Fruit fly (Drosophila melanogaster) whole organism: ENCODE results near the gene Cyp9f2.

ENCODE experiments used
- CG8478 ChIP-seq: fragments of >200 bp; optimal IDR thresholded peaks from 2 replicates; lab custom pipeline; 2018; ENCODE audit warnings: inconsistent platforms
- Dll ChIP-seq: fragments of >200 bp; optimal IDR thresholded peaks from 2 replicates; lab custom pipeline; 2017
- EcR ChIP-seq, 2 experiments: fragments of >200 bp; optimal IDR thresholded peaks; 2 replicates each; lab custom pipeline; 2017; ENCODE audit warnings: missing biosample characterization in 2 of 2, missing genetic modification characterization in 2 of 2, missing genetic modification reagents in 2 of 2
- pan ChIP-seq: fragments of >200 bp; optimal IDR thresholded peaks from 2 replicates; lab custom pipeline; 2017
- psq ChIP-seq: fragments of >200 bp; optimal IDR thresholded peaks from 2 replicates; lab custom pipeline; 2017
- usp ChIP-seq: fragments of >200 bp; optimal IDR thresholded peaks from 2 replicates; lab custom pipeline; 2017; ENCODE audit warnings: missing biosample characterization, missing genetic modification characterization, mixed read lengths

Gene Cyp9f2

dm6 chr3R:12395880-12396279, 9.9 kb downstream of the Cyp9f2 start, which contains the start of the genes CG10096 and CG10097:
CG10096 (minus strand) TSS chr3R:12395980.
CG10097 (minus strand) TSS chr3R:12395980.
- TF ChIP-seq psq (lab: Kevin White, UChicago) (no peak), pan (no peak), usp (no peak), EcR (GFP tag; optimal IDR thresholded peaks at IDR 0.05; lab: Kevin White, UChicago) (no peak), CG8478 (lab: Kevin White, UChicago) (no peak), Dll (lab: Kevin White, UChicago) (no peak)

DNA sequence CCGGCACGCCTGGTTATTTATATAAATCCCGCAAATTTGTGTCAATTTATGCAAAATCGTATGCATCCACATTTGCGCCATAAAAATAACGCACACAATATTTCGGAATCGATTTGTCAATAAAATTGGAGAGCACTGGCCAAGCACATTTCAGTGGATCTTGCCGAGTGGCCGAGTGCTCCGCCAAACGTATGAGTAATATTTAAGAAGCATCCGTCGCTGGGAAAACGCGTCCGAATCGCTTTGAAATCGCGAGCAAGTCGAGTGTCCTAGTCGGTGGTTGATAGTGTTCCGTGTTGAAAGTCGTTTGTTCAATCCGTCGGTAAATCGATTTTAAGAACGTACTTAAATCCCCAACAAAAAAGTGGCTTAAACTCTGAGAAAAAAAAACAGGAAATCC, 18.9 kb downstream of the Cyp9f2 start, which contains the start of gene CG33098:
CG33098 (plus strand) TSS at position 224 of the 400 bp plus-strand sequence.
- TF ChIP-seq EcR (GFP tag; optimal IDR thresholded peaks at IDR 0.05; lab: Kevin White, UChicago) (no peak), Dll (lab: Kevin White, UChicago) (no peak), CG8478 (lab: Kevin White, UChicago) (no peak), usp (no peak), psq (lab: Kevin White, UChicago) (no peak), pan (no peak)

dm6 chr3R:12385949-12386348, 19.9 kb downstream of the Cyp9f2 start, which contains the start of gene Sol1:
Sol1 (plus strand) TSS chr3R:12386249.
- TF ChIP-seq EcR (GFP tag; optimal IDR thresholded peaks at IDR 0.05; lab: Kevin White, UChicago) (no peak), Dll (lab: Kevin White, UChicago) (no peak), pan (no peak), psq (lab: Kevin White, UChicago) (no peak), CG8478 (lab: Kevin White, UChicago) (no peak), usp (no peak)

DNA sequence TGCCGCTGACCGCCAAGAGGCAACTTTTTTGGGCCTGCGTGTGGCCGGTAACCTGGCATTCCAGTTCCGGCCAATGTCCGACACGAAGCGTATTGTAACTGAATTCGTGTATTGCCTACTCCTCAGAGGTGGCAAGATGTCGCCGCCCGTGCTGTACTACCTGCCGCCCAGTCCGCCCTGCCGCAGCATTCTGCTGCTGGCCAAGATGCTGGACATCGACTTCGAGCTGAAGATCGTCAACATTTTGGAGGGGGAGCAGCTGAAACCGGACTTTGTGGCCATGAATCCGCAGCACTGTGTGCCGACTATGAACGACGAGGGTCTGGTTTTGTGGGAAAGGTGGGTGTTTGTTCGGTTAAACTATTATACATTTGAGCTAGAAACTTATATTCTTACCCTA, 21.6 kb downstream of the Cyp9f2 start:
- TF ChIP-seq pan (no peak), usp (no peak), CG8478 (lab: Kevin White, UChicago) (no peak), EcR (GFP tag; optimal IDR thresholded peaks at IDR 0.05; lab: Kevin White, UChicago) (no peak), psq (lab: Kevin White, UChicago) (no peak), Dll (lab: Kevin White, UChicago) (no peak)

dm6 chr3R:12383784-12384183, 22.0 kb downstream of the Cyp9f2 start:
- TF ChIP-seq psq (lab: Kevin White, UChicago) (no peak), usp (no peak), Dll (lab: Kevin White, UChicago) (no peak), EcR (GFP tag; optimal IDR thresholded peaks at IDR 0.05; lab: Kevin White, UChicago) (no peak), pan (no peak), CG8478 (lab: Kevin White, UChicago) (no peak)

dm6 chr3R:12383036-12383435, 22.8 kb downstream of the Cyp9f2 start, which contains the start of gene GstD11:
GstD11 (plus strand) TSS chr3R:12383336.
- TF ChIP-seq Dll (lab: Kevin White, UChicago) = no peak
- no peak for TF ChIP-seq psq (lab: Kevin White, UChicago)
- no peak for TF ChIP-seq usp
- TF ChIP-seq pan = no peak
- no peak for TF ChIP-seq EcR (GFP tag; optimal IDR thresholded peaks at IDR 0.05; lab: Kevin White, UChicago)
- TF ChIP-seq CG8478 (lab: Kevin White, UChicago) = no peak

DNA sequence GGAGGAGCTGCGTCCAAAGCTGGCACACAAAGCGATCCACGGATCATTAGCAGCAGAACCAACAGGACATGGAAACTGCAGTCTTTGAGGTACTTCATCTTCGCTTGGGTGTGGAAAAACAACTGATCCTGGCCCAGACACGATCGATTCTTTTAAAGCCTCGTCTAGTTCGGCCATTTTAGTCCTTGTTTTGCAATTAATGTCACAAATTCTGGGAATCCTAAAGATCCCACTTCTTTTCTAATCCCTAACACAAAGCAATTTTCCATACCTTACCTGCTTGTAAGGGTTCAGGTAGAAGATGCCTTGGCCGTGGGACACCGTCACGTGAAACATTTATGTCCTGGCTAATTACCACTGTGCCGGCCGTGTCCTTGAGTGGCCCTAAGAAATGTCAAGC, 23.3 kb downstream of the Cyp9f2 start, which contains the start of gene CG10035:
CG10035 (minus strand) TSS at position 129 of the 400 bp plus-strand sequence.
- no peak for TF ChIP-seq pan
- TF ChIP-seq psq (lab: Kevin White, UChicago) = no peak
- no peak for TF ChIP-seq CG8478 (lab: Kevin White, UChicago)
- TF ChIP-seq Dll (lab: Kevin White, UChicago) = no peak
- TF ChIP-seq EcR (GFP tag; optimal IDR thresholded peaks at IDR 0.05; lab: Kevin White, UChicago) = no peak
- no peak for TF ChIP-seq usp

DNA sequence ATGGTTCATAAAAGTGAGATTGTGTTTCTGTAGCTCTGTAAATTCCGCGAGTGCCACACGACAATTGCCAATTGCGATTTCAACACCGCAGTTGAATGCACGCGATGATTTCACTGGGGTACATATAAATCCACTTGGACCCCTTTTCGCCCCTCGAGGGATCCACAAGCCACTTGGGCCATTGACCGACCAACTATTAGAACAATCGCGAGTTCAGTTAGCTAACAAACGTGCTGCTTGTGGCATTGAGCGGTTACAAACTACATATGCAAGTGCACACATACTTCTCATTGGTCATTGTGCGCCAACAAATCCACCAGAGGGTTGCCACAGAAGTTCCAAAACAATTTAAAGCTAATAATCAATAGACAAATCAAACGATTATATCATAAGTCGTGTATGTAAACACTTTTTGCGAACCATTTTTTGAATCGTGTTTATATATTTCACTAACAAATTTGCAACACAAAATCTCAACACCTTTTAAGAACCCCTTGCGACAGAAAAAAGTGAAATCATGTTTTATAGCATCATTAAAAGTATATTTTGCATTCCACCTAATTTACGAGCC, 24.6 kb downstream of the Cyp9f2 start:
- TF ChIP-seq EcR (GFP tag; optimal IDR thresholded peaks at IDR 0.05; lab: Kevin White, UChicago) = peak in 1 of 2 experiments; percentile 95
- no peak for TF ChIP-seq CG8478 (lab: Kevin White, UChicago)

- TF ChIP-seq pan (no peak), EcR (GFP tag; optimal IDR thresholded peaks at IDR 0.05; lab: Kevin White, UChicago) (no peak), CG8478 (lab: Kevin White, UChicago) (no peak), psq (lab: Kevin White, UChicago) (no peak), Dll (lab: Kevin White, UChicago) (no peak), usp (no peak)
Observed at dm6 chr3R:12379708-12380107, 26.1 kb downstream of the Cyp9f2 start, which contains the start of gene GstD8. GstD8 (plus strand) TSS chr3R:12380008.

dm6 chr3R:12379249-12379648, 26.6 kb downstream of the Cyp9f2 start:
- no peak for TF ChIP-seq pan

dm6 chr3R:12378200-12378599, 27.6 kb downstream of the Cyp9f2 start, which contains the start of gene GstD7:
GstD7 (plus strand) TSS chr3R:12378500.
- no peak for TF ChIP-seq psq (lab: Kevin White, UChicago)
- TF ChIP-seq pan = no peak
- no peak for TF ChIP-seq usp
- TF ChIP-seq EcR (GFP tag; optimal IDR thresholded peaks at IDR 0.05; lab: Kevin White, UChicago) = no peak
- no peak for TF ChIP-seq Dll (lab: Kevin White, UChicago)

- no peak for TF ChIP-seq pan
- no peak for TF ChIP-seq psq (lab: Kevin White, UChicago)
- no peak for TF ChIP-seq EcR (GFP tag; optimal IDR thresholded peaks at IDR 0.05; lab: Kevin White, UChicago)
- no peak for TF ChIP-seq CG8478 (lab: Kevin White, UChicago)
- TF ChIP-seq usp = no peak
- TF ChIP-seq Dll (lab: Kevin White, UChicago) = no peak
Observed at dm6 chr3R:12376828-12377227, 29.0 kb downstream of the Cyp9f2 start, which contains the start of gene GstD6. GstD6 (plus strand) TSS chr3R:12377128.
